Fruit fly (Drosophila melanogaster) whole organism, embryonic: ENCODE results near the gene CG14194.

Experiments
- Ada2b ChIP-seq: fragments of 200-800 bp; sonication (Bioruptor generic); IDR thresholded peaks from 2 replicates; pipeline ENCODE4 v1.3.6; 2022; ENCODE audit warnings: missing biosample characterization, missing genetic modification characterization
- Aef1 ChIP-seq: fragments of 200-800 bp; sonication (Bioruptor generic); IDR thresholded peaks from 3 replicates; pipeline ENCODE4 v1.3.6; 2022; ENCODE audit warnings: missing biosample characterization, missing genetic modification characterization
- CG10209 ChIP-seq: fragments of 200-800 bp; sonication (Bioruptor generic); optimal IDR thresholded peaks from 3 replicates; lab custom pipeline; 2017; ENCODE audit warnings: missing biosample characterization, mild to moderate bottlenecking, missing genetic modification characterization, missing genetic modification reagents
- CG12155 ChIP-seq: fragments of 200-800 bp; sonication (Bioruptor generic); optimal IDR thresholded peaks from 3 replicates; lab custom pipeline; 2016; ENCODE audit warnings: missing biosample characterization, missing genetic modification characterization
- CG12391 ChIP-seq: fragments of 200-800 bp; sonication (Bioruptor generic); optimal IDR thresholded peaks from 3 replicates; lab custom pipeline; 2018; ENCODE audit warnings: missing biosample characterization, mild to moderate bottlenecking, missing genetic modification characterization, moderate library complexity
- CG12659 ChIP-seq: fragments of 200-800 bp; sonication (Bioruptor generic); optimal IDR thresholded peaks from 3 replicates; lab custom pipeline; 2017; ENCODE audit warnings: mild to moderate bottlenecking, missing biosample characterization, missing genetic modification reagents, missing genetic modification characterization
- CG13123 ChIP-seq: fragments of 200-800 bp; sonication (Bioruptor generic); optimal IDR thresholded peaks from 2 replicates; lab custom pipeline; 2016; ENCODE audit warnings: missing biosample characterization, missing genetic modification characterization
- CG15269 ChIP-seq: fragments of 200-800 bp; sonication (Bioruptor generic); optimal IDR thresholded peaks from 2 replicates; lab custom pipeline; 2018; ENCODE audit warnings: missing biosample characterization, mild to moderate bottlenecking, missing genetic modification characterization, moderate library complexity
- CG1529 ChIP-seq: fragments of 200-800 bp; sonication (Bioruptor generic); optimal IDR thresholded peaks from 3 replicates; lab custom pipeline; 2018; ENCODE audit warnings: missing biosample characterization, missing genetic modification characterization
- CG1603 ChIP-seq: fragments of 200-800 bp; sonication (Bioruptor generic); optimal IDR thresholded peaks from 2 replicates; lab custom pipeline; 2019; ENCODE audit warnings: missing biosample characterization, mild to moderate bottlenecking, missing genetic modification characterization, moderate library complexity
- CG17385 ChIP-seq: fragments of 200-800 bp; sonication (Bioruptor generic); optimal IDR thresholded peaks from 3 replicates; lab custom pipeline; 2018; ENCODE audit warnings: missing biosample characterization, mild to moderate bottlenecking, missing genetic modification characterization
- CG1792 ChIP-seq: fragments of 200-800 bp; sonication (Bioruptor generic); optimal IDR thresholded peaks from 2 replicates; lab custom pipeline; 2016; ENCODE audit warnings: missing biosample characterization, missing genetic modification characterization
- CG31441 ChIP-seq: fragments of 200-800 bp; sonication (Bioruptor generic); IDR thresholded peaks from 2 replicates; pipeline ENCODE4 v1.3.6; 2022; ENCODE audit warnings: missing biosample characterization, missing genetic modification characterization
- CG34224 ChIP-seq: fragments of 200-800 bp; sonication (Bioruptor generic); IDR thresholded peaks from 3 replicates; pipeline ENCODE4 v1.3.6; 2022; ENCODE audit warnings: missing biosample characterization, missing genetic modification characterization; ENCODE audit not compliant: partially characterized antibody
- CG3995 ChIP-seq: fragments of 200-800 bp; sonication (Bioruptor generic); optimal IDR thresholded peaks from 3 replicates; lab custom pipeline; 2016; ENCODE audit warnings: missing biosample characterization, missing genetic modification characterization
- CG4424 ChIP-seq: fragments of 200-800 bp; sonication (Bioruptor generic); optimal IDR thresholded peaks from 3 replicates; lab custom pipeline; 2016; ENCODE audit warnings: missing biosample characterization, missing genetic modification characterization
- CG5180 ChIP-seq: fragments of 200-800 bp; sonication (Bioruptor generic); optimal IDR thresholded peaks from 3 replicates; lab custom pipeline; 2017; ENCODE audit warnings: missing biosample characterization, missing genetic modification characterization, mild to moderate bottlenecking, moderate library complexity, missing genetic modification reagents
- CG6854 ChIP-seq: fragments of 200-800 bp; sonication (Bioruptor generic); optimal IDR thresholded peaks from 3 replicates; lab custom pipeline; 2017; ENCODE audit warnings: missing biosample characterization, mild to moderate bottlenecking, missing genetic modification characterization
- CG7357 ChIP-seq: fragments of 200-800 bp; sonication (Bioruptor generic); IDR thresholded peaks from 3 replicates; pipeline ENCODE4 v1.3.6; 2022; ENCODE audit warnings: missing biosample characterization, missing genetic modification characterization
- CG8944 ChIP-seq: fragments of 200-800 bp; sonication (Bioruptor generic); optimal IDR thresholded peaks from 3 replicates; lab custom pipeline; 2016; ENCODE audit warnings: missing biosample characterization, missing genetic modification characterization
- CHES-1-like ChIP-seq: fragments of 200-800 bp; sonication (Bioruptor generic); optimal IDR thresholded peaks from 2 replicates; lab custom pipeline; 2016; ENCODE audit warnings: missing biosample characterization, missing genetic modification characterization
- Camta ChIP-seq: fragments of 200-800 bp; sonication (Bioruptor generic); optimal IDR thresholded peaks from 2 replicates; lab custom pipeline; 2016; ENCODE audit warnings: missing biosample characterization, missing genetic modification characterization
- CrebB ChIP-seq: fragments of 200-800 bp; sonication (Bioruptor generic); optimal IDR thresholded peaks from 3 replicates; lab custom pipeline; 2018; ENCODE audit warnings: missing biosample characterization, mild to moderate bottlenecking, missing genetic modification characterization
- D19B ChIP-seq: fragments of 200-800 bp; sonication (Bioruptor generic); optimal IDR thresholded peaks from 2 replicates; lab custom pipeline; 2017; ENCODE audit warnings: missing biosample characterization, mild to moderate bottlenecking, missing genetic modification characterization
- Dref ChIP-seq: fragments of 200-800 bp; sonication (Bioruptor generic); IDR thresholded peaks from 2 replicates; pipeline ENCODE4 v1.3.6; 2022; ENCODE audit warnings: missing biosample characterization, missing genetic modification characterization
- Drgx ChIP-seq: fragments of 200-800 bp; sonication (Bioruptor generic); IDR thresholded peaks from 2 replicates; pipeline ENCODE4 v1.3.6; 2022; ENCODE audit warnings: missing biosample characterization, missing genetic modification characterization
- Meics ChIP-seq: fragments of 200-800 bp; sonication (Bioruptor generic); optimal IDR thresholded peaks from 2 replicates; lab custom pipeline; 2017; ENCODE audit warnings: missing biosample characterization, mild to moderate bottlenecking, missing genetic modification characterization
- Myb ChIP-seq: fragments of 200-800 bp; sonication (Bioruptor generic); optimal IDR thresholded peaks from 2 replicates; lab custom pipeline; 2016; ENCODE audit warnings: missing biosample characterization, missing genetic modification characterization
- Pdp1 ChIP-seq, 2 experiments: fragments of 200-800 bp; sonication (Bioruptor generic); optimal IDR thresholded peaks; 3 replicates each; lab custom pipeline; 2016; ENCODE audit warnings: missing biosample characterization in 2 of 2, missing genetic modification characterization in 2 of 2, mild to moderate bottlenecking in 1 of 2, moderate library complexity in 1 of 2
- Tbp ChIP-seq: fragments of >200 bp; optimal IDR thresholded peaks from 2 replicates; lab custom pipeline; 2018; ENCODE audit warnings: missing biosample characterization, missing genetic modification characterization
- Xbp1 ChIP-seq: fragments of 200-800 bp; sonication (Bioruptor generic); optimal IDR thresholded peaks from 3 replicates; lab custom pipeline; 2016; ENCODE audit warnings: missing biosample characterization, mild to moderate bottlenecking, missing genetic modification characterization
- bab2 ChIP-seq: fragments of 200-800 bp; sonication (Bioruptor generic); optimal IDR thresholded peaks from 2 replicates; lab custom pipeline; 2016; ENCODE audit warnings: missing biosample characterization, missing genetic modification characterization
- cg ChIP-seq: fragments of 200-800 bp; sonication (Bioruptor generic); optimal IDR thresholded peaks from 3 replicates; lab custom pipeline; 2019; ENCODE audit warnings: missing biosample characterization, mild to moderate bottlenecking, missing genetic modification characterization, moderate library complexity
- cwo ChIP-seq: fragments of 200-800 bp; sonication (Bioruptor generic); optimal IDR thresholded peaks from 3 replicates; lab custom pipeline; 2017; ENCODE audit warnings: missing biosample characterization, missing genetic modification characterization, mild to moderate bottlenecking, moderate library complexity, missing genetic modification reagents
- gem ChIP-seq: fragments of 200-800 bp; sonication (Bioruptor generic); optimal IDR thresholded peaks from 2 replicates; lab custom pipeline; 2019; ENCODE audit warnings: missing biosample characterization, mild to moderate bottlenecking, missing genetic modification characterization, moderate library complexity
- grau ChIP-seq: fragments of 200-800 bp; optimal IDR thresholded peaks from 3 replicates; lab custom pipeline; 2019; ENCODE audit warnings: missing biosample characterization, mild to moderate bottlenecking, missing genetic modification characterization, moderate library complexity
- gsb-n ChIP-seq: fragments of 200-800 bp; sonication (Bioruptor generic); optimal IDR thresholded peaks from 3 replicates; lab custom pipeline; 2018; ENCODE audit warnings: missing biosample characterization, mild to moderate bottlenecking, missing genetic modification characterization
- ken ChIP-seq: fragments of 200-800 bp; sonication (Bioruptor generic); IDR thresholded peaks from 3 replicates; pipeline ENCODE4 v1.3.6; 2022; ENCODE audit warnings: missing biosample characterization, missing genetic modification characterization
- mam ChIP-seq: fragments of 200-800 bp; sonication (Bioruptor generic); optimal IDR thresholded peaks from 3 replicates; lab custom pipeline; 2016; ENCODE audit warnings: missing biosample characterization, missing genetic modification characterization
- pan ChIP-seq, 4 experiments: fragments of >200 bp in 3 of 4; fragments of 200-800 bp in 1 of 4; sonication (Bioruptor generic) in 1 of 4; optimal IDR thresholded peaks in 3 of 4; IDR thresholded peaks in 1 of 4; 2 replicates each; pipeline versions ENCODE4 v1.3.6 to Lab custom; 2017 to 2022; ENCODE audit warnings: missing biosample characterization in 2 of 4, missing genetic modification characterization in 2 of 4, mixed read lengths in 1 of 4
- phol ChIP-seq: fragments of 200-800 bp; sonication (Bioruptor generic); optimal IDR thresholded peaks from 3 replicates; lab custom pipeline; 2018; ENCODE audit warnings: missing biosample characterization, mild to moderate bottlenecking, missing genetic modification characterization, moderate library complexity
- pita ChIP-seq: fragments of 200-800 bp; sonication (Bioruptor generic); optimal IDR thresholded peaks from 2 replicates; lab custom pipeline; 2017; ENCODE audit warnings: missing biosample characterization, mild to moderate bottlenecking, missing genetic modification characterization
- pum ChIP-seq: fragments of 200-800 bp; sonication (Bioruptor generic); optimal IDR thresholded peaks from 2 replicates; lab custom pipeline; 2016; ENCODE audit warnings: missing biosample characterization, missing genetic modification characterization
- pzg ChIP-seq: fragments of 200-800 bp; sonication (Bioruptor generic); optimal IDR thresholded peaks from 3 replicates; lab custom pipeline; 2018; ENCODE audit warnings: missing biosample characterization, mild to moderate bottlenecking, missing genetic modification characterization, moderate library complexity
- row ChIP-seq: fragments of 200-800 bp; sonication (Bioruptor generic); IDR thresholded peaks from 3 replicates; pipeline ENCODE4 v1.3.6; 2022; ENCODE audit warnings: missing biosample characterization, missing genetic modification characterization
- slp2 ChIP-seq: fragments of 200-800 bp; sonication (Bioruptor generic); optimal IDR thresholded peaks from 2 replicates; lab custom pipeline; 2016; ENCODE audit warnings: missing biosample characterization, missing genetic modification characterization
- sqz ChIP-seq: fragments of 200-800 bp; sonication (Bioruptor generic); optimal IDR thresholded peaks from 3 replicates; lab custom pipeline; 2018; ENCODE audit warnings: missing biosample characterization, mild to moderate bottlenecking, missing genetic modification characterization
- ttk ChIP-seq: fragments of 200-800 bp; sonication (Bioruptor generic); IDR thresholded peaks from 2 replicates; pipeline ENCODE4 v2.1.2; 2022; ENCODE audit warnings: missing biosample characterization, missing genetic modification characterization
- zen2 ChIP-seq: fragments of 200-800 bp; sonication (Bioruptor generic); IDR thresholded peaks from 3 replicates; pipeline ENCODE4 v1.3.6; 2022; ENCODE audit warnings: missing biosample characterization, missing genetic modification characterization; ENCODE audit not compliant: partially characterized antibody
- zf30C ChIP-seq: fragments of 200-800 bp; sonication (Bioruptor generic); optimal IDR thresholded peaks from 3 replicates; lab custom pipeline; 2018; ENCODE audit warnings: missing biosample characterization, mild to moderate bottlenecking, missing genetic modification characterization

CG14194 gene

DNA sequence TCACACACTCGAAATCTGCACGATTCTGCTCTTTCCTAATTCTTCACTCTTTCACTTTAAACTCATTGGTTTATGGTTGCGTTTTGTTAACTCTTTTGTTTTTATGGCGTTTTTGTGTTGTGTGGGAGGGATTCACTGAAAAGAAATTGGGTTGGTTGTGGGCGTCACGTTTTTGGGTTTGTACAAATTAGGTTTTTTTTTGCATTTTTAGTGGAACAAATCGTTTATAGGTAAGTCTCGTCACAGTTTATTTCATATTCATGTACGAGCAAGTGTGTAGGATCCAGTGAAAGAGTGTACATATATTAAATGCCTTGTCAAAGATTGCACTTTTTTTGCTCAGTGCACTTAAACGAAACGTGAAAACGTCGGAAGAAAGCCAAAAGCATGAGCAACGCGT is 28.6 kb upstream of the CG14194 start (continued):
- TF ChIP-seq CrebB (tag; lab: Kevin White, UChicago) (no peak), CG1603 (tag; lab: Kevin White, UChicago) (no peak), CG17385 (peak; percentile 1), CG12391 (tag; lab: Kevin White, UChicago) (peak; percentile 7), CG13123 (GFP tag; lab: Kevin White, UChicago) (no peak), bab2 (GFP tag; lab: Kevin White, UChicago) (peak; percentile 32), pan (optimal IDR thresholded peaks at IDR 0.05; lab: Kevin White, UChicago) (no peak), pan (GFP tag; optimal IDR thresholded peaks at IDR 0.05 in 1 of 2, IDR thresholded peaks at IDR 0.05 in 1 of 2) (no peak), pita (no peak), CHES-1-like (GFP tag; lab: Kevin White, UChicago) (peak; percentile 6), CG15269 (peak; percentile 45), CG12659 (peak; percentile 25), Ada2b (0 out of 2 replicates have a peak, but pooled peaks have one; percentile 15), sqz (GFP tag; lab: Kevin White, UChicago) (no peak), Camta (GFP tag; lab: Kevin White, UChicago) (peak; percentile 34), ttk (GFP tag; lab: Robert Waterston, UW) (0 out of 2 replicates have a peak, but pooled peaks have one; percentile 30), Xbp1 (GFP tag; lab: Kevin White, UChicago) (peak; percentile 42), Pdp1 (GFP tag; optimal IDR thresholded peaks at IDR 0.05; lab: Kevin White, UChicago) (peak in 1 of 2 experiments; percentile 5), slp2 (GFP tag; lab: Kevin White, UChicago) (peak; percentile 17), CG5180 (GFP tag; lab: Kevin White, UChicago) (peak; percentile 13), grau (tag; lab: Kevin White, UChicago) (peak; percentile 5), cwo (GFP tag; lab: Kevin White, UChicago) (no peak), gsb-n (tag; lab: Kevin White, UChicago) (no peak), Drgx (GFP tag; lab: Robert Waterston, UW) (no peak), CG10209 (no peak), Myb (GFP tag; lab: Kevin White, UChicago) (peak; percentile 14), gem (tag; lab: Kevin White, UChicago) (peak; percentile 53), pum (GFP tag; lab: Kevin White, UChicago) (peak; percentile 15), zf30C (GFP tag; lab: Kevin White, UChicago) (peak; percentile 2), CG12155 (GFP tag; lab: Kevin White, UChicago) (peak; percentile 14), CG34224 (GFP tag; lab: Robert Waterston, UW) (no peak), CG4424 (peak; percentile 27), Tbp (GFP tag; lab: Kevin White, UChicago) (no peak), CG1529 (GFP tag; lab: Kevin White, UChicago) (no peak), Meics (GFP tag; lab: Kevin White, UChicago) (peak; percentile 21), zen2 (GFP tag; lab: Robert Waterston, UW) (no peak), CG8944 (GFP tag; lab: Kevin White, UChicago) (peak; percentile 22), Dref (GFP tag; lab: Robert Waterston, UW) (no peak), Aef1 (0 out of 3 replicates have a peak, but pooled peaks have one; percentile 17), phol (tag; lab: Kevin White, UChicago) (peak; percentile 26), mam (GFP tag; lab: Kevin White, UChicago) (peak; percentile 27), ken (GFP tag; lab: Robert Waterston, UW) (0 out of 3 replicates have a peak, but pooled peaks have one; percentile 30), CG6854 (GFP tag; lab: Kevin White, UChicago) (peak; percentile 0), CG1792 (GFP tag; lab: Kevin White, UChicago) (no peak), CG3995 (GFP tag; lab: Kevin White, UChicago) (peak; percentile 12), CG31441 (GFP tag; lab: Robert Waterston, UW) (0 out of 2 replicates have a peak, but pooled peaks have one; percentile 21), D19B (peak; percentile 9), cg (GFP tag; lab: Kevin White, UChicago) (no peak), pzg (GFP tag; lab: Kevin White, UChicago) (no peak), row (0 out of 3 replicates have a peak, but pooled peaks have one; percentile 32), CG7357 (GFP tag; lab: Robert Waterston, UW) (no peak)
